Worm (Caenorhabditis elegans) whole organism, L3 larva: ENCODE results near the gene npr-41.

Experiments used
- ama-1 ChIP-seq: fragments of 150-350 bp; optimal IDR thresholded peaks from 2 replicates; lab custom pipeline; 2018
- egl-27 ChIP-seq: sonication (generic microtip); optimal IDR thresholded peaks from 4 replicates; lab custom pipeline; 2017; ENCODE audit warnings: missing biosample characterization, missing genetic modification reagents, missing genetic modification characterization
- elt-2 ChIP-seq: sonication (generic microtip); optimal IDR thresholded peaks from 2 replicates; lab custom pipeline; 2016; ENCODE audit warnings: missing genetic modification reagents, mild to moderate bottlenecking, missing genetic modification characterization, missing compliant biosample characterization
- elt-3 ChIP-seq, 3 experiments: fragments of 150-350 bp in 1 of 3; sonication (generic microtip) in 2 of 3; optimal IDR thresholded peaks; 2 replicates in 2 of 3; 4 replicates in 1 of 3; lab custom pipeline; 2014 to 2017; ENCODE audit warnings: missing biosample characterization in 3 of 3, missing genetic modification characterization in 3 of 3
- fos-1 ChIP-seq: fragments of 150-350 bp; optimal IDR thresholded peaks from 2 replicates; lab custom pipeline; 2014; ENCODE audit warnings: missing biosample characterization, missing genetic modification characterization
- lin-39 ChIP-seq: fragments of 150-350 bp; optimal IDR thresholded peaks from 2 replicates; lab custom pipeline; 2018; ENCODE audit warnings: missing biosample characterization, missing genetic modification reagents, missing genetic modification characterization
- lsy-12 ChIP-seq: sonication (generic microtip); optimal IDR thresholded peaks from 2 replicates; lab custom pipeline; 2016; ENCODE audit warnings: mild to moderate bottlenecking, missing genetic modification characterization, missing compliant biosample characterization
- nhr-76 ChIP-seq: fragments of 150-350 bp; sonication (generic microtip); optimal IDR thresholded peaks from 5 replicates; lab custom pipeline; 2014; ENCODE audit warnings: missing biosample characterization, missing genetic modification characterization
- ztf-4 ChIP-seq: fragments of 150-350 bp; optimal IDR thresholded peaks from 2 replicates; lab custom pipeline; 2014; ENCODE audit warnings: missing biosample characterization, missing genetic modification characterization

DNA sequence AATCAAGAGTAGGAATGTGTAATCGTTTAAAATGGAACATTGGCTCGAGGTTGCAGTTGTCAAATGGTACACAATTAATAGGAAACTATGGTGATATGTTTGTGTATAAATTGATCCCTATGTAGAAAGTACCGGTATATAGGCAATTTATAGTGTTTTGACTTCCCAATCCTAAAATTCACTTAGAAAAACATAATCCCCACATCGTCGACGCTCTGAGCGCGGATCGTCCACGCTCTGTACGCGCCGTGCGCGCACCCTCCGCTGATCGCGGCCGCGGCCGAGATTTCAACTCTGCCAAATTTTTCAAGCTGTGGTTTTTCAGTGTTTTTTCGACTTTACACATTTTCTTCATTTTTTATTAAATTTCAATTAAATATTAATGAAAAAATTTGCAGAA is 45.9 kb downstream of the npr-41 start, which contains the start of gene F54D5.17:
- TF ChIP-seq egl-27 (tag; lab: Kevin White, UChicago) (no peak), ama-1 (lab: Kevin White, UChicago) (no peak), nhr-76 (tag; lab: Kevin White, UChicago) (no peak), elt-3 (tag; optimal IDR thresholded peaks at IDR 0.05; lab: Kevin White, UChicago) (no peak), elt-2 (no peak), fos-1 (tag; lab: Kevin White, UChicago) (no peak), lin-39 (tag; lab: Kevin White, UChicago) (no peak), ztf-4 (no peak), lsy-12 (tag; lab: Kevin White, UChicago) (no peak)
